Worm (Caenorhabditis elegans): ENCODE measurements around the gene nhr-195.

Gene nhr-195

ce11 chrV:8974889-8975422, 2.8 kb upstream of the nhr-195 start, which contains the start of gene nhr-143:
nhr-143 (minus strand) TSS chrV:8974939.
- no peak for TF ChIP-seq T22C8.4 (GFP tag; IDR thresholded peaks at IDR 0.05)
- TF ChIP-seq med-1 (GFP tag; optimal IDR thresholded peaks at IDR 0.05; ENCODE audit: insufficient read depth): no peak
- no peak for TF ChIP-seq flt-1 (GFP tag; IDR thresholded peaks at IDR 0.05)
- no peak for TF ChIP-seq klf-2 (GFP tag; conservative IDR thresholded peaks at IDR 0.05)
- no peak for TF ChIP-seq ref-1 (GFP tag; conservative IDR thresholded peaks at IDR 0.05)
- TF ChIP-seq ztf-29 (GFP tag; IDR thresholded peaks at IDR 0.05): no peak
- no peak for TF ChIP-seq cog-1 (tag; optimal IDR thresholded peaks at IDR 0.05)
- no peak for TF ChIP-seq ztf-23 (GFP tag; IDR thresholded peaks at IDR 0.05)
- no peak for TF ChIP-seq tab-1 (GFP tag; IDR thresholded peaks at IDR 0.05)

ce11 chrV:8966086-8966485, 6.1 kb downstream of the nhr-195 start, which contains the start of gene nhr-219:
nhr-219 (minus strand) TSS chrV:8966186.
- TF ChIP-seq tab-1 (GFP tag; IDR thresholded peaks at IDR 0.05) (no peak), T22C8.4 (GFP tag; IDR thresholded peaks at IDR 0.05) (no peak), ref-1 (GFP tag; conservative IDR thresholded peaks at IDR 0.05) (no peak), ztf-23 (GFP tag; IDR thresholded peaks at IDR 0.05) (no peak), ztf-29 (GFP tag; IDR thresholded peaks at IDR 0.05) (no peak), cog-1 (tag; optimal IDR thresholded peaks at IDR 0.05) (no peak), klf-2 (GFP tag; conservative IDR thresholded peaks at IDR 0.05) (no peak), flt-1 (GFP tag; IDR thresholded peaks at IDR 0.05) (no peak), med-1 (GFP tag; optimal IDR thresholded peaks at IDR 0.05; ENCODE audit: insufficient read depth) (no peak)

- TF ChIP-seq ztf-23 (GFP tag; IDR thresholded peaks at IDR 0.05): no peak
- TF ChIP-seq cog-1 (tag; optimal IDR thresholded peaks at IDR 0.05): no peak
- TF ChIP-seq T22C8.4 (GFP tag; IDR thresholded peaks at IDR 0.05): no peak
- no peak for TF ChIP-seq tab-1 (GFP tag; IDR thresholded peaks at IDR 0.05)
- no peak for TF ChIP-seq klf-2 (GFP tag; conservative IDR thresholded peaks at IDR 0.05)
- TF ChIP-seq med-1 (GFP tag; optimal IDR thresholded peaks at IDR 0.05; ENCODE audit: insufficient read depth): no peak
- no peak for TF ChIP-seq flt-1 (GFP tag; IDR thresholded peaks at IDR 0.05)
- no peak for TF ChIP-seq ref-1 (GFP tag; conservative IDR thresholded peaks at IDR 0.05)
- no peak for TF ChIP-seq ztf-29 (GFP tag; IDR thresholded peaks at IDR 0.05)
These were observed 8.0 kb downstream of the nhr-195 start, which contains the start of gene nhr-44 for ce11 chrV:8964055-8964758. nhr-44 (minus strand) TSS chrV:8964105.

ce11 chrV:8956387-8957095, 15.6 kb downstream of the nhr-195 start, which contains the start of gene ttc-17:
ttc-17 (plus strand) TSS chrV:8957045.
- TF ChIP-seq tab-1 (GFP tag; IDR thresholded peaks at IDR 0.05): no peak
- 0 out of 2 replicates have a peak, but pooled peaks have one; percentile 12 for TF ChIP-seq T22C8.4 (GFP tag; IDR thresholded peaks at IDR 0.05)
- TF ChIP-seq ztf-23 (GFP tag; IDR thresholded peaks at IDR 0.05): no peak
- TF ChIP-seq med-1 (GFP tag; optimal IDR thresholded peaks at IDR 0.05; ENCODE audit: insufficient read depth): no peak
- TF ChIP-seq cog-1 (tag; optimal IDR thresholded peaks at IDR 0.05): no peak
- no peak for TF ChIP-seq flt-1 (GFP tag; IDR thresholded peaks at IDR 0.05)
- TF ChIP-seq ref-1 (GFP tag; conservative IDR thresholded peaks at IDR 0.05): no peak
- TF ChIP-seq ztf-29 (GFP tag; IDR thresholded peaks at IDR 0.05): peak; percentile 69; the same call in 1 of the 2 replicates
- TF ChIP-seq klf-2 (GFP tag; conservative IDR thresholded peaks at IDR 0.05): no peak

ce11 chrV:8949873-8950272, 22.3 kb downstream of the nhr-195 start:
- no peak for TF ChIP-seq flt-1 (GFP tag; IDR thresholded peaks at IDR 0.05)
- TF ChIP-seq tab-1 (GFP tag; IDR thresholded peaks at IDR 0.05): no peak
- no peak for TF ChIP-seq klf-2 (GFP tag; conservative IDR thresholded peaks at IDR 0.05)
- TF ChIP-seq ztf-29 (GFP tag; IDR thresholded peaks at IDR 0.05): no peak
- TF ChIP-seq med-1 (GFP tag; optimal IDR thresholded peaks at IDR 0.05; ENCODE audit: insufficient read depth): no peak
- TF ChIP-seq ztf-23 (GFP tag; IDR thresholded peaks at IDR 0.05): no peak
- no peak for TF ChIP-seq cog-1 (tag; optimal IDR thresholded peaks at IDR 0.05)
- no peak for TF ChIP-seq ref-1 (GFP tag; conservative IDR thresholded peaks at IDR 0.05)
- TF ChIP-seq T22C8.4 (GFP tag; IDR thresholded peaks at IDR 0.05): no peak

- TF ChIP-seq cog-1 (tag; optimal IDR thresholded peaks at IDR 0.05) (no peak), T22C8.4 (GFP tag; IDR thresholded peaks at IDR 0.05) (no peak), ztf-29 (GFP tag; IDR thresholded peaks at IDR 0.05) (no peak), klf-2 (GFP tag; conservative IDR thresholded peaks at IDR 0.05) (no peak), flt-1 (GFP tag; IDR thresholded peaks at IDR 0.05) (no peak), med-1 (GFP tag; optimal IDR thresholded peaks at IDR 0.05; ENCODE audit: insufficient read depth) (no peak), tab-1 (GFP tag; IDR thresholded peaks at IDR 0.05) (no peak), ztf-23 (GFP tag; IDR thresholded peaks at IDR 0.05) (no peak), ref-1 (GFP tag; conservative IDR thresholded peaks at IDR 0.05) (no peak)
These were observed 23.2 kb downstream of the nhr-195 start for ce11 chrV:8948996-8949395.

ce11 chrV:8948365-8948764, 23.8 kb downstream of the nhr-195 start:
- no peak for TF ChIP-seq klf-2 (GFP tag; conservative IDR thresholded peaks at IDR 0.05)
- TF ChIP-seq tab-1 (GFP tag; IDR thresholded peaks at IDR 0.05): no peak
- no peak for TF ChIP-seq T22C8.4 (GFP tag; IDR thresholded peaks at IDR 0.05)
- TF ChIP-seq ref-1 (GFP tag; conservative IDR thresholded peaks at IDR 0.05): no peak
- no peak for TF ChIP-seq ztf-23 (GFP tag; IDR thresholded peaks at IDR 0.05)
- TF ChIP-seq med-1 (GFP tag; optimal IDR thresholded peaks at IDR 0.05; ENCODE audit: insufficient read depth): no peak
- no peak for TF ChIP-seq ztf-29 (GFP tag; IDR thresholded peaks at IDR 0.05)
- no peak for TF ChIP-seq cog-1 (tag; optimal IDR thresholded peaks at IDR 0.05)
- no peak for TF ChIP-seq flt-1 (GFP tag; IDR thresholded peaks at IDR 0.05)

ce11 chrV:8947499-8947898, 24.7 kb downstream of the nhr-195 start, which contains the start of gene gck-1:
gck-1 (plus strand) TSS chrV:8947799.
- no peak for TF ChIP-seq med-1 (GFP tag; optimal IDR thresholded peaks at IDR 0.05; ENCODE audit: insufficient read depth)
- no peak for TF ChIP-seq ztf-29 (GFP tag; IDR thresholded peaks at IDR 0.05)
- TF ChIP-seq ztf-23 (GFP tag; IDR thresholded peaks at IDR 0.05): no peak
- no peak for TF ChIP-seq T22C8.4 (GFP tag; IDR thresholded peaks at IDR 0.05)
- TF ChIP-seq cog-1 (tag; optimal IDR thresholded peaks at IDR 0.05): no peak
- TF ChIP-seq ref-1 (GFP tag; conservative IDR thresholded peaks at IDR 0.05): no peak
- TF ChIP-seq flt-1 (GFP tag; IDR thresholded peaks at IDR 0.05): no peak
- no peak for TF ChIP-seq tab-1 (GFP tag; IDR thresholded peaks at IDR 0.05)
- no peak for TF ChIP-seq klf-2 (GFP tag; conservative IDR thresholded peaks at IDR 0.05)

Data from whole organism, midembryonic.